Fruit fly (Drosophila melanogaster) whole organism, pupa: Measurements from ENCODE around the gene Mbs.

ENCODE experiments used
- CG10348 ChIP-seq: fragments of 200-800 bp; sonication (Bioruptor generic); IDR thresholded peaks from 2 replicates; pipeline ENCODE4 v1.3.6; 2022; ENCODE audit warnings: missing biosample characterization, missing genetic modification characterization
- CG12605 ChIP-seq: fragments of 200-800 bp; sonication (Bioruptor generic); IDR thresholded peaks from 2 replicates; pipeline ENCODE4 v1.3.6; 2022; ENCODE audit warnings: missing biosample characterization, missing genetic modification characterization
- CG13204 ChIP-seq: fragments of 200-800 bp; sonication (Bioruptor generic); optimal IDR thresholded peaks from 2 replicates; lab custom pipeline; 2018; ENCODE audit warnings: missing biosample characterization, mild to moderate bottlenecking, missing genetic modification characterization, moderate library complexity
- CG14655 ChIP-seq: fragments of 200-800 bp; sonication (Bioruptor generic); optimal IDR thresholded peaks from 3 replicates; lab custom pipeline; 2017; ENCODE audit warnings: mild to moderate bottlenecking, missing biosample characterization, missing genetic modification reagents, missing genetic modification characterization
- CG15710 ChIP-seq: fragments of 200-800 bp; sonication (Bioruptor generic); optimal IDR thresholded peaks from 2 replicates; lab custom pipeline; 2018; ENCODE audit warnings: missing biosample characterization, mild to moderate bottlenecking, missing genetic modification characterization, moderate library complexity
- CG17806 ChIP-seq: fragments of 200-800 bp; sonication (Bioruptor generic); optimal IDR thresholded peaks from 2 replicates; lab custom pipeline; 2018; ENCODE audit warnings: missing biosample characterization, mild to moderate bottlenecking, missing genetic modification characterization, moderate library complexity
- CG32121 ChIP-seq: fragments of 200-800 bp; sonication (Bioruptor generic); IDR thresholded peaks from 2 replicates; pipeline ENCODE4 v1.3.6; 2022; ENCODE audit warnings: missing biosample characterization, missing genetic modification characterization
- CG34367 ChIP-seq: fragments of 200-800 bp; sonication (Bioruptor generic); optimal IDR thresholded peaks from 2 replicates; lab custom pipeline; 2018; ENCODE audit warnings: missing biosample characterization, mild to moderate bottlenecking, missing genetic modification characterization
- CG4496 ChIP-seq: fragments of 200-800 bp; sonication (Bioruptor generic); IDR thresholded peaks from 3 replicates; pipeline ENCODE4 v1.3.6; 2022; ENCODE audit warnings: missing biosample characterization, missing genetic modification characterization
- CG8159 ChIP-seq: fragments of 200-800 bp; sonication (Bioruptor generic); optimal IDR thresholded peaks from 3 replicates; lab custom pipeline; 2018; ENCODE audit warnings: missing biosample characterization, mild to moderate bottlenecking, missing genetic modification characterization, moderate library complexity
- CG8301 ChIP-seq: fragments of 200-800 bp; sonication (Bioruptor generic); optimal IDR thresholded peaks from 2 replicates; lab custom pipeline; 2018; ENCODE audit warnings: missing biosample characterization, mild to moderate bottlenecking, missing genetic modification characterization
- CG9948 ChIP-seq: fragments of 200-800 bp; sonication (Bioruptor generic); optimal IDR thresholded peaks from 2 replicates; lab custom pipeline; 2018; ENCODE audit warnings: missing biosample characterization, mild to moderate bottlenecking, missing genetic modification characterization, moderate library complexity
- D1 ChIP-seq: fragments of 200-800 bp; sonication (Bioruptor generic); optimal IDR thresholded peaks from 2 replicates; lab custom pipeline; 2018; ENCODE audit warnings: missing biosample characterization, mild to moderate bottlenecking, missing genetic modification characterization, moderate library complexity
- EcR ChIP-seq: fragments of 200-800 bp; sonication (Bioruptor generic); optimal IDR thresholded peaks from 3 replicates; lab custom pipeline; 2019; ENCODE audit warnings: missing biosample characterization, missing genetic modification characterization, mild to moderate bottlenecking, moderate library complexity, missing genetic modification reagents
- Ets98B ChIP-seq: fragments of 200-800 bp; sonication (Bioruptor generic); IDR thresholded peaks from 2 replicates; pipeline ENCODE4 v1.3.6; 2022; ENCODE audit warnings: missing biosample characterization, missing genetic modification characterization
- Pif1A ChIP-seq: fragments of 200-800 bp; sonication (Bioruptor generic); optimal IDR thresholded peaks from 3 replicates; lab custom pipeline; 2016; ENCODE audit warnings: missing biosample characterization, missing genetic modification characterization
- Pif1B ChIP-seq: fragments of 200-800 bp; sonication (Bioruptor generic); optimal IDR thresholded peaks from 3 replicates; lab custom pipeline; 2016; ENCODE audit warnings: missing biosample characterization, missing genetic modification characterization
- Snoo ChIP-seq: fragments of 200-800 bp; sonication (Bioruptor generic); optimal IDR thresholded peaks from 3 replicates; lab custom pipeline; 2017; ENCODE audit warnings: missing biosample characterization, mild to moderate bottlenecking, missing genetic modification characterization, inconsistent platforms
- fd96Ca ChIP-seq: fragments of 200-800 bp; sonication (Bioruptor generic); IDR thresholded peaks from 3 replicates; pipeline ENCODE4 v1.3.6; 2022; ENCODE audit warnings: missing biosample characterization, missing genetic modification characterization
- gl ChIP-seq: fragments of 200-800 bp; sonication (Bioruptor generic); optimal IDR thresholded peaks from 2 replicates; lab custom pipeline; 2018; ENCODE audit warnings: missing biosample characterization, mild to moderate bottlenecking, missing genetic modification characterization
- rn ChIP-seq: fragments of 200-800 bp; sonication (Bioruptor generic); IDR thresholded peaks from 2 replicates; pipeline ENCODE4 v1.3.6; 2022; ENCODE audit warnings: missing biosample characterization, missing genetic modification characterization

Mbs gene

dm6 chr3L:16053026-16053556 is 1.3 kb downstream of the Mbs start:
- TF ChIP-seq Snoo (tag; lab: Kevin White, UChicago) (no peak), CG10348 (no peak), CG32121 (GFP tag; lab: Robert Waterston, UW) (no peak), Pif1A (no peak), CG13204 (GFP tag; lab: Kevin White, UChicago) (no peak), fd96Ca (GFP tag; lab: Robert Waterston, UW) (no peak), gl (tag; lab: Kevin White, UChicago) (no peak), CG15710 (no peak), CG8159 (tag; lab: Kevin White, UChicago) (no peak), Ets98B (GFP tag; lab: Robert Waterston, UW) (no peak), CG14655 (no peak)

DNA sequence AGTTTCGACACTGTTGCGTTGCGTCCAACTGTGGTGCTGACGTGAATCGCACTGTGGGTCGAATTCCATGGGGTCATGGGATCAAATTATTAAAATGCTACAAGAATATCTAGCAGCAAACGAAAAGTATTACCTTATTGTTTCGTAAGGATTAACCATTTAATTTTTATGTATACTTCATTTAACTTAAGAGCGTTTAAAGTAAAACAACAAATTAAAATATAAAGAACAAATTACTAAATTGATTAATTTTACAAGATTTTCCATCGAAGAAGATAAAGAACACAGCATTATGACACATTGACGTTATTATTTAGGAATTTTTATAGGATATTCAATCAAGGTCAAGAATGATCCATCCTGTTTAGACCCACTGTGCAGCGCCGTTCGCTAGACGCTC is 2.3 kb downstream of the Mbs start:
- peak; percentile 10 for TF ChIP-seq CG15710
- no peak for TF ChIP-seq Pif1B (GFP tag; lab: Kevin White, UChicago)
- peak; percentile 21 for TF ChIP-seq CG8159 (tag; lab: Kevin White, UChicago)
- TF ChIP-seq Snoo (tag; lab: Kevin White, UChicago) = no peak
- TF ChIP-seq CG8301 (tag; lab: Kevin White, UChicago) = peak; percentile 31
- no peak for TF ChIP-seq fd96Ca (GFP tag; lab: Robert Waterston, UW)
- TF ChIP-seq CG32121 (GFP tag; lab: Robert Waterston, UW) = peak; percentile 53; the same call in 1 of the 2 replicates
- no peak for TF ChIP-seq gl (tag; lab: Kevin White, UChicago)
- TF ChIP-seq CG4496 (GFP tag; lab: Robert Waterston, UW) = peak; percentile 47; the same call in 1 of the 3 replicates
- TF ChIP-seq CG14655 = peak; percentile 34
- TF ChIP-seq CG17806 (tag; lab: Kevin White, UChicago) = no peak
- TF ChIP-seq CG34367 (tag; lab: Kevin White, UChicago) = no peak
- TF ChIP-seq Pif1A = peak; percentile 39
- no peak for TF ChIP-seq EcR (GFP tag; lab: Kevin White, UChicago)
- no peak for TF ChIP-seq CG12605
- TF ChIP-seq CG13204 (GFP tag; lab: Kevin White, UChicago) = no peak
- TF ChIP-seq rn (GFP tag; lab: Robert Waterston, UW) = no peak
- TF ChIP-seq Ets98B (GFP tag; lab: Robert Waterston, UW) = peak; percentile 35; the same call in 1 of the 2 replicates
- peak; percentile 17 for TF ChIP-seq CG9948 (tag; lab: Kevin White, UChicago)
- TF ChIP-seq D1 (tag; lab: Kevin White, UChicago) = peak; percentile 11
- no peak for TF ChIP-seq CG10348
- TF ChIP-seq, all 21 proteins: peak for 10

- TF ChIP-seq EcR (GFP tag; lab: Kevin White, UChicago) = peak; percentile 25
- no peak for TF ChIP-seq Pif1A
- TF ChIP-seq CG14655 = peak; percentile 28
- no peak for TF ChIP-seq D1 (tag; lab: Kevin White, UChicago)
Measured at dm6 chr3L:16056101-16056891, 4.5 kb downstream of the Mbs start.

DNA sequence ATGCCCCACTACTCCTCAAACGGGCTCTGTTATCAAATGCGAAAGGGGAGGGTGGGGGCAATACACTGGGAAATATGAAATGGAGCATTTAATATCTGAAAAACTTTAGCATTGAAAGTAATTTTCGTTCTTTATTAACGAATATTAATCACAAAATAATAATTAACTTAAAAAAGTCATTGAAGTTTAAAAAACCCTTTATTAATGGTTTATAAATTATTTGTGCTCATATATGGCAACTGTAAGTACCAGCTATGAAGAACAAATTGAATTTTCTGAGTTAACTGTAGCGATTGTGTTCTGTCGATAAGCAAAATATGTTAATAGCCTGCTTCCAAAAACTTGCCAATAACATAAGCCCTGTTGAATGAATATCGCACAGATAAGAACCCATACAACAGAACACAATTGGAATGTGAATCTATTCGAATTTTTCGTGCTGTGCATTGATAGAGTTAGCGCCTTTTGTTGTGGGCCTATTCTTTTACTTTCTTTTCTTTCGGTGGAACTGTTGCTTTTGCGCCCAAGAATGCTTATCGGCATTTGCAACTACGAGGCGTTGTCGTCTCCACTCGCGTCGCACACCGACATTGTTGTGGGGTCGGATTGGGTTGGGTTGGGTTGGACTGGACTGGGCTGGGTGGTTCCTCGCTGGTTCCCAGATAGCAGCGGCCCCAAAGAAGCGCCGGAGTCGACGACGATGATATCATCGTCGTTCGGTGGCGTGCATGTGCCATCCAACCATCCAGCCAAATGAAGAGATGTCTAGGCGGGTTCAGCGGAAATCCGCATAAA is 9.2 kb downstream of the Mbs start:
- TF ChIP-seq CG14655 (peak; percentile 80), fd96Ca (GFP tag; lab: Robert Waterston, UW) (no peak), CG34367 (tag; lab: Kevin White, UChicago) (no peak), CG8159 (tag; lab: Kevin White, UChicago) (no peak), Pif1B (GFP tag; lab: Kevin White, UChicago) (no peak), CG32121 (GFP tag; lab: Robert Waterston, UW) (peak; percentile 31; the same call in 1 of the 2 replicates), CG4496 (GFP tag; lab: Robert Waterston, UW) (no peak; the same call in 2 of the 3 replicates), CG12605 (no peak), EcR (GFP tag; lab: Kevin White, UChicago) (peak; percentile 36), Ets98B (GFP tag; lab: Robert Waterston, UW) (no peak; the same call in 1 of the 2 replicates), D1 (tag; lab: Kevin White, UChicago) (no peak), Snoo (tag; lab: Kevin White, UChicago) (no peak), CG13204 (GFP tag; lab: Kevin White, UChicago) (no peak), CG9948 (tag; lab: Kevin White, UChicago) (no peak), CG10348 (no peak), rn (GFP tag; lab: Robert Waterston, UW) (no peak), CG8301 (tag; lab: Kevin White, UChicago) (peak; percentile 61), Pif1A (no peak), CG17806 (tag; lab: Kevin White, UChicago) (no peak), CG15710 (no peak), gl (tag; lab: Kevin White, UChicago) (no peak)

dm6 chr3L:16082251-16082650 is 30.5 kb downstream of the Mbs start, which contains the start of gene CG33258:
TSS of gene CG33258 (plus strand) at chr3L:16082551.
- TF ChIP-seq CG13204 (GFP tag; lab: Kevin White, UChicago) (no peak), CG9948 (tag; lab: Kevin White, UChicago) (no peak)
